Fruit fly (Drosophila melanogaster): Measurements from ENCODE around the gene CG14325.

DNA sequence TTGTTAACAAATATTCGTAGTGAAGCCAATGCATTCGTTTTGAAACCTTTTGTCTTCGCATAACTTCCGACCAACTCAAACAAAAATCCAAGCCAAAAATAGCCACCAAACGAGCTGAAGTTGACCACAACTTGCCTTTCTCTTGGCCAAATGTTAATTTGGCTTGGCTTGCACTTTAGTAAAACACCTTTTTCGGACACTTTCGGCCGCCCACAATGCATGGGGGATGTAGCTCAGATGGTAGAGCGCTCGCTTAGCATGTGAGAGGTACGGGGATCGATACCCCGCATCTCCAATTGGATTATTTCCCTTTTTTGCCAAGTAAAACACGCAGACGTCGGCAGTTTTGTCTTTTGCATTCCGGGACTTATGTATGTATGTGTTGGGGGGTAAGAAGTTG, 30.0 kb downstream of the CG14325 start:
- no peak for TF ChIP-seq CG8301 (tag; optimal IDR thresholded peaks at IDR 0.05)
- TF ChIP-seq CG12605 (GFP tag; IDR thresholded peaks at IDR 0.05) = no peak
- no peak for TF ChIP-seq gl (tag; optimal IDR thresholded peaks at IDR 0.05)
- TF ChIP-seq CG4496 (GFP tag; IDR thresholded peaks at IDR 0.05) = no peak
